Fruit fly (Drosophila melanogaster) whole organism, embryonic: Measurements from ENCODE around the gene ath.
A peak's percentile ranks its signal among the peaks of the same experiment; 100 is the strongest.

Source experiments
- Adf1 ChIP-seq: fragments of 200-800 bp; sonication (Bioruptor generic); IDR thresholded peaks from 2 replicates; pipeline ENCODE4 v1.3.6; 2022; ENCODE audit warnings: missing biosample characterization, missing genetic modification characterization
- BtbVII ChIP-seq: fragments of 200-800 bp; sonication (Bioruptor generic); optimal IDR thresholded peaks from 3 replicates; lab custom pipeline; 2017; ENCODE audit warnings: missing biosample characterization, mild to moderate bottlenecking, missing genetic modification characterization
- CG10147 ChIP-seq: fragments of 200-800 bp; sonication (Bioruptor generic); optimal IDR thresholded peaks from 2 replicates; lab custom pipeline; 2019; ENCODE audit warnings: missing biosample characterization, mild to moderate bottlenecking, missing genetic modification characterization, moderate library complexity
- CG11695 ChIP-seq: fragments of 200-800 bp; sonication (Bioruptor generic); IDR thresholded peaks from 3 replicates; pipeline ENCODE4 v1.3.6; 2022; ENCODE audit warnings: missing biosample characterization, missing genetic modification characterization
- CG12769 ChIP-seq: fragments of 200-800 bp; sonication (Bioruptor generic); optimal IDR thresholded peaks from 2 replicates; lab custom pipeline; 2019; ENCODE audit warnings: missing biosample characterization, mild to moderate bottlenecking, missing genetic modification characterization, moderate library complexity
- CG13424 ChIP-seq: fragments of 200-800 bp; sonication (Bioruptor generic); optimal IDR thresholded peaks from 2 replicates; lab custom pipeline; 2019; ENCODE audit warnings: missing biosample characterization, mild to moderate bottlenecking, missing genetic modification characterization, moderate library complexity
- CG17359 ChIP-seq: fragments of 200-800 bp; sonication (Bioruptor generic); optimal IDR thresholded peaks from 3 replicates; lab custom pipeline; 2018; ENCODE audit warnings: missing biosample characterization, mild to moderate bottlenecking, missing genetic modification characterization, moderate library complexity
- CG17385 ChIP-seq: fragments of 200-800 bp; sonication (Bioruptor generic); optimal IDR thresholded peaks from 3 replicates; lab custom pipeline; 2018; ENCODE audit warnings: missing biosample characterization, mild to moderate bottlenecking, missing genetic modification characterization
- CG1792 ChIP-seq: fragments of 200-800 bp; sonication (Bioruptor generic); optimal IDR thresholded peaks from 2 replicates; lab custom pipeline; 2016; ENCODE audit warnings: missing biosample characterization, missing genetic modification characterization
- CG18262 ChIP-seq: fragments of 200-800 bp; optimal IDR thresholded peaks from 3 replicates; lab custom pipeline; 2019; ENCODE audit warnings: missing biosample characterization, mild to moderate bottlenecking, missing genetic modification characterization, moderate library complexity
- CG1832 ChIP-seq: fragments of 200-800 bp; sonication (Bioruptor generic); optimal IDR thresholded peaks from 2 replicates; lab custom pipeline; 2017; ENCODE audit warnings: missing biosample characterization, mild to moderate bottlenecking, missing genetic modification characterization, inconsistent platforms
- CG18619 ChIP-seq: fragments of 200-800 bp; sonication (Bioruptor generic); optimal IDR thresholded peaks from 3 replicates; lab custom pipeline; 2017; ENCODE audit warnings: missing biosample characterization, mild to moderate bottlenecking, missing genetic modification characterization
- CG2712 ChIP-seq: fragments of 200-800 bp; optimal IDR thresholded peaks from 3 replicates; lab custom pipeline; 2019; ENCODE audit warnings: missing biosample characterization, mild to moderate bottlenecking, missing genetic modification characterization, moderate library complexity
- CG4360 ChIP-seq: fragments of 200-800 bp; sonication (Bioruptor generic); IDR thresholded peaks from 2 replicates; pipeline ENCODE4 v1.3.6; 2022; ENCODE audit warnings: missing biosample characterization, missing genetic modification characterization
- CG43689 ChIP-seq: fragments of 200-800 bp; sonication (Bioruptor generic); IDR thresholded peaks from 2 replicates; pipeline ENCODE4 v1.3.6; 2022; ENCODE audit warnings: missing biosample characterization, missing genetic modification characterization
- CG4617 ChIP-seq: fragments of 200-800 bp; sonication (Bioruptor generic); optimal IDR thresholded peaks from 3 replicates; lab custom pipeline; 2016; ENCODE audit warnings: missing biosample characterization, missing genetic modification characterization, borderline replicate concordance
- CG5180 ChIP-seq: fragments of 200-800 bp; sonication (Bioruptor generic); optimal IDR thresholded peaks from 3 replicates; lab custom pipeline; 2017; ENCODE audit warnings: missing biosample characterization, missing genetic modification characterization, mild to moderate bottlenecking, moderate library complexity, missing genetic modification reagents
- CG5245 ChIP-seq: fragments of 200-800 bp; sonication (Bioruptor generic); optimal IDR thresholded peaks from 3 replicates; lab custom pipeline; 2016; ENCODE audit warnings: missing biosample characterization, missing genetic modification characterization
- CG5953 ChIP-seq: fragments of 200-800 bp; sonication (Bioruptor generic); IDR thresholded peaks from 2 replicates; pipeline ENCODE4 v1.3.6; 2022; ENCODE audit warnings: missing biosample characterization, missing genetic modification characterization
- CG7556 ChIP-seq: fragments of 200-800 bp; sonication (Bioruptor generic); optimal IDR thresholded peaks from 2 replicates; lab custom pipeline; 2017; ENCODE audit warnings: missing biosample characterization, mild to moderate bottlenecking, missing genetic modification characterization
- CG8089 ChIP-seq: fragments of 200-800 bp; sonication (Bioruptor generic); optimal IDR thresholded peaks from 3 replicates; lab custom pipeline; 2016; ENCODE audit warnings: missing biosample characterization, missing genetic modification characterization
- CG8924 ChIP-seq: fragments of 200-800 bp; optimal IDR thresholded peaks from 3 replicates; lab custom pipeline; 2019; ENCODE audit warnings: missing biosample characterization, mild to moderate bottlenecking, missing genetic modification characterization, moderate library complexity
- CG9727 ChIP-seq: fragments of 200-800 bp; sonication (Bioruptor generic); optimal IDR thresholded peaks from 3 replicates; lab custom pipeline; 2017; ENCODE audit warnings: missing biosample characterization, mild to moderate bottlenecking, missing genetic modification characterization
- CHES-1-like ChIP-seq: fragments of 200-800 bp; sonication (Bioruptor generic); optimal IDR thresholded peaks from 2 replicates; lab custom pipeline; 2016; ENCODE audit warnings: missing biosample characterization, missing genetic modification characterization
- Camta ChIP-seq: fragments of 200-800 bp; sonication (Bioruptor generic); optimal IDR thresholded peaks from 2 replicates; lab custom pipeline; 2016; ENCODE audit warnings: missing biosample characterization, missing genetic modification characterization
- CoRest ChIP-seq: fragments of 200-800 bp; sonication (Bioruptor generic); optimal IDR thresholded peaks from 3 replicates; lab custom pipeline; 2018; ENCODE audit warnings: missing biosample characterization, mild to moderate bottlenecking, missing genetic modification characterization, moderate library complexity
- Dip3 ChIP-seq: fragments of 200-800 bp; sonication (Bioruptor generic); optimal IDR thresholded peaks from 3 replicates; lab custom pipeline; 2016; ENCODE audit warnings: missing biosample characterization, missing genetic modification characterization
- Gug ChIP-seq: fragments of 200-800 bp; sonication (Bioruptor generic); IDR thresholded peaks from 4 replicates; pipeline ENCODE4 v1.3.6; 2022; ENCODE audit warnings: missing biosample characterization, missing genetic modification characterization
- HHEX ChIP-seq: fragments of 200-800 bp; sonication (Bioruptor generic); optimal IDR thresholded peaks from 3 replicates; lab custom pipeline; 2017; ENCODE audit warnings: missing biosample characterization, mild to moderate bottlenecking, missing genetic modification characterization, missing genetic modification reagents
- Rfx ChIP-seq: fragments of 200-800 bp; sonication (Bioruptor generic); IDR thresholded peaks from 2 replicates; pipeline ENCODE4 v1.3.6; 2022; ENCODE audit warnings: missing biosample characterization, missing genetic modification characterization
- bsh ChIP-seq, 2 experiments: fragments of 200-800 bp; sonication (Bioruptor generic); optimal IDR thresholded peaks; 2 replicates each; lab custom pipeline; 2017 to 2018; ENCODE audit warnings: mild to moderate bottlenecking in 2 of 2, missing biosample characterization in 2 of 2, missing genetic modification characterization in 2 of 2, moderate library complexity in 1 of 2
- cg ChIP-seq: fragments of 200-800 bp; sonication (Bioruptor generic); optimal IDR thresholded peaks from 3 replicates; lab custom pipeline; 2019; ENCODE audit warnings: missing biosample characterization, mild to moderate bottlenecking, missing genetic modification characterization, moderate library complexity
- chif ChIP-seq, 2 experiments: fragments of 200-800 bp; sonication (Bioruptor generic); optimal IDR thresholded peaks; 3 replicates each; lab custom pipeline; 2016; ENCODE audit warnings: missing biosample characterization in 2 of 2, missing genetic modification characterization in 2 of 2
- esg ChIP-seq: fragments of 200-800 bp; sonication (Bioruptor generic); conservative IDR thresholded peaks from 2 replicates; pipeline ENCODE4 v1.3.6; 2022; ENCODE audit warnings: missing biosample characterization, missing genetic modification characterization
- eve ChIP-seq, 2 experiments: fragments of >200 bp; optimal IDR thresholded peaks; 2 replicates each; lab custom pipeline; 2017; ENCODE audit warnings: missing biosample characterization in 2 of 2, missing genetic modification characterization in 2 of 2
- exex ChIP-seq: fragments of 200-800 bp; sonication (Bioruptor generic); optimal IDR thresholded peaks from 4 replicates; lab custom pipeline; 2018; ENCODE audit warnings: missing biosample characterization, mild to moderate bottlenecking, missing genetic modification characterization, moderate library complexity
- eyg ChIP-seq: fragments of 200-800 bp; sonication (Bioruptor generic); optimal IDR thresholded peaks from 3 replicates; lab custom pipeline; 2016; ENCODE audit warnings: missing biosample characterization, missing genetic modification characterization
- fu2 ChIP-seq: fragments of 200-800 bp; sonication (Bioruptor generic); optimal IDR thresholded peaks from 2 replicates; lab custom pipeline; 2016; ENCODE audit warnings: missing biosample characterization, missing genetic modification characterization
- gem ChIP-seq: fragments of 200-800 bp; sonication (Bioruptor generic); optimal IDR thresholded peaks from 2 replicates; lab custom pipeline; 2019; ENCODE audit warnings: missing biosample characterization, mild to moderate bottlenecking, missing genetic modification characterization, moderate library complexity
- grau ChIP-seq: fragments of 200-800 bp; optimal IDR thresholded peaks from 3 replicates; lab custom pipeline; 2019; ENCODE audit warnings: missing biosample characterization, mild to moderate bottlenecking, missing genetic modification characterization, moderate library complexity
- kah ChIP-seq: fragments of 200-800 bp; sonication (Bioruptor generic); optimal IDR thresholded peaks from 2 replicates; lab custom pipeline; 2018; ENCODE audit warnings: missing biosample characterization, mild to moderate bottlenecking, missing genetic modification characterization
- lilli ChIP-seq: fragments of 200-800 bp; sonication (Bioruptor generic); optimal IDR thresholded peaks from 3 replicates; lab custom pipeline; 2016; ENCODE audit warnings: missing biosample characterization, missing genetic modification characterization
- pan ChIP-seq, 4 experiments: fragments of >200 bp in 3 of 4; fragments of 200-800 bp in 1 of 4; sonication (Bioruptor generic) in 1 of 4; optimal IDR thresholded peaks in 3 of 4; IDR thresholded peaks in 1 of 4; 2 replicates each; pipeline versions ENCODE4 v1.3.6 to Lab custom; 2017 to 2022; ENCODE audit warnings: missing biosample characterization in 2 of 4, missing genetic modification characterization in 2 of 4, mixed read lengths in 1 of 4
- pnt ChIP-seq: fragments of 200-800 bp; sonication (Bioruptor generic); optimal IDR thresholded peaks from 3 replicates; lab custom pipeline; 2016; ENCODE audit warnings: missing biosample characterization, missing genetic modification characterization
- sd ChIP-seq: fragments of 200-800 bp; sonication (Bioruptor generic); optimal IDR thresholded peaks from 3 replicates; lab custom pipeline; 2018; ENCODE audit warnings: missing biosample characterization, mild to moderate bottlenecking, missing genetic modification characterization, moderate library complexity
- sens ChIP-seq: fragments of 200-800 bp; sonication (Bioruptor generic); peaks from one replicate; lab custom pipeline; 2016; ENCODE audit warnings: missing biosample characterization, missing genetic modification characterization
- sna ChIP-seq: fragments of 200-800 bp; sonication (Bioruptor generic); IDR thresholded peaks from 2 replicates; pipeline ENCODE4 v1.3.6; 2022; ENCODE audit warnings: missing biosample characterization, missing genetic modification characterization; ENCODE audit not compliant: partially characterized antibody
- sob ChIP-seq: fragments of 200-800 bp; sonication (Bioruptor generic); IDR thresholded peaks from 2 replicates; pipeline ENCODE4 v1.3.6; 2022; ENCODE audit warnings: missing biosample characterization, missing genetic modification characterization
- toy ChIP-seq: fragments of 200-800 bp; sonication (Bioruptor generic); IDR thresholded peaks from 2 replicates; pipeline ENCODE4 v1.3.6; 2022; ENCODE audit warnings: missing biosample characterization, missing genetic modification characterization
- zf30C ChIP-seq: fragments of 200-800 bp; sonication (Bioruptor generic); optimal IDR thresholded peaks from 3 replicates; lab custom pipeline; 2018; ENCODE audit warnings: missing biosample characterization, mild to moderate bottlenecking, missing genetic modification characterization

Gene ath

DNA sequence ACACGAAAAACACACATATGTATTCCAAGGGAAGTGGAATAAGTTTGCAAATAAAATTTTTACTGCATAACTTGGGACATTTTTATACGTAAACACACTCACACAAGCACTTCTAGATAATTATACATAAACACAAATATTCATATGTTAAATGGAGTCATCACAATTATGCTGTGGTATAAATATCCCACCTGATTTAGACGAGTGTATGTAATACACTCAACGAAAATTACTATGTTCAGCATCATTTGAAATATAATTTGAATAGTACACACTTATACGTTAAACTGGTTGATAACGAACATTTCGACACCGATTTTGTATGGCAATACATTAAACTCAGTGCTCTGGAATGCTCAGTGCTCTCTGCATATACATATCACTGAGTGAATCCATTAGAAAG, 20.1 kb downstream of the ath start (continued):
- TF ChIP-seq CG9727 (GFP tag; lab: Kevin White, UChicago): peak; percentile 19
- peak; percentile 11 for TF ChIP-seq CG1792 (GFP tag; lab: Kevin White, UChicago)
- peak; percentile 62; the same call in 1 of the 2 replicates for TF ChIP-seq Rfx
- TF ChIP-seq sens (GFP tag; lab: Kevin White, UChicago): peak; percentile 82
- peak; percentile 34 for TF ChIP-seq CG17359 (tag; lab: Kevin White, UChicago)
- TF ChIP-seq CG12769 (tag; lab: Kevin White, UChicago): peak; percentile 25
- peak; percentile 34 for TF ChIP-seq lilli (GFP tag; lab: Kevin White, UChicago)
- TF ChIP-seq esg: 0 out of 2 replicates have a peak, but pooled peaks have one; percentile 12
- TF ChIP-seq Adf1 (GFP tag; lab: Robert Waterston, UW): no peak
- no peak for TF ChIP-seq CG43689 (GFP tag; lab: Robert Waterston, UW)
- peak; percentile 91 for TF ChIP-seq zf30C (GFP tag; lab: Kevin White, UChicago)
- TF ChIP-seq CG18262 (tag; lab: Kevin White, UChicago): peak; percentile 11
- 0 out of 2 replicates have a peak, but pooled peaks have one; percentile 9 for TF ChIP-seq sob
- TF ChIP-seq fu2 (GFP tag; lab: Kevin White, UChicago): no peak
- peak; percentile 32 for TF ChIP-seq exex
- TF ChIP-seq CG5180 (GFP tag; lab: Kevin White, UChicago): peak; percentile 18
- TF ChIP-seq toy (GFP tag; lab: Robert Waterston, UW): no peak
- peak; percentile 7 for TF ChIP-seq pnt (GFP tag; lab: Kevin White, UChicago)
- TF ChIP-seq CG5953 (GFP tag; lab: Robert Waterston, UW): no peak
- peak; percentile 27 for TF ChIP-seq Camta
- TF ChIP-seq CG11695 (GFP tag; lab: Robert Waterston, UW): 0 out of 3 replicates have a peak, but pooled peaks have one; percentile 39
- TF ChIP-seq gem: peak; percentile 46
- TF ChIP-seq CG8089 (GFP tag; lab: Kevin White, UChicago): peak; percentile 95
- peak; percentile 9 for TF ChIP-seq CG7556 (GFP tag; lab: Kevin White, UChicago)
- TF ChIP-seq Dip3 (GFP tag; lab: Kevin White, UChicago): no peak
- TF ChIP-seq eyg (GFP tag; lab: Kevin White, UChicago): no peak
- no peak for TF ChIP-seq sna (GFP tag; lab: Robert Waterston, UW)
- TF ChIP-seq bsh (GFP tag; optimal IDR thresholded peaks at IDR 0.05; lab: Kevin White, UChicago): peak in 1 of 2 experiments; percentile 23
- peak; percentile 19 for TF ChIP-seq CHES-1-like (GFP tag; lab: Kevin White, UChicago)
- TF ChIP-seq CG2712: peak; percentile 6
- peak; percentile 5 for TF ChIP-seq CG5245 (GFP tag; lab: Kevin White, UChicago)
- peak; percentile 43 for TF ChIP-seq HHEX
- TF ChIP-seq CG10147 (GFP tag; lab: Kevin White, UChicago): peak; percentile 4
- TF ChIP-seq kah (GFP tag; lab: Kevin White, UChicago): no peak
- no peak for TF ChIP-seq pan (optimal IDR thresholded peaks at IDR 0.05; lab: Kevin White, UChicago)
- TF ChIP-seq pan (GFP tag; optimal IDR thresholded peaks at IDR 0.05 in 1 of 2, IDR thresholded peaks at IDR 0.05 in 1 of 2): no peak
- TF ChIP-seq CG1832 (GFP tag; lab: Kevin White, UChicago): no peak
- TF ChIP-seq Gug: no peak
- peak; percentile 58 for TF ChIP-seq BtbVII (GFP tag; lab: Kevin White, UChicago)
- no peak for TF ChIP-seq CG18619
- TF ChIP-seq CG13424 (tag; lab: Kevin White, UChicago): peak; percentile 6
- peak; percentile 44 for TF ChIP-seq CG8924 (tag; lab: Kevin White, UChicago)
- peak; percentile 19 for TF ChIP-seq CG17385 (GFP tag; lab: Kevin White, UChicago)
- TF ChIP-seq CG4617 (GFP tag; lab: Kevin White, UChicago): peak; percentile 47
- TF ChIP-seq CoRest: peak; percentile 4
- TF ChIP-seq chif (GFP tag; optimal IDR thresholded peaks at IDR 0.05; lab: Kevin White, UChicago): peak in 1 of 2 experiments; percentile 11
- peak; percentile 83 for TF ChIP-seq cg (GFP tag; lab: Kevin White, UChicago)
- peak in 1 of 2 experiments; percentile 87 for TF ChIP-seq eve (GFP tag; optimal IDR thresholded peaks at IDR 0.05; lab: Kevin White, UChicago)
- TF ChIP-seq sd (tag; lab: Kevin White, UChicago): peak; percentile 84
- TF ChIP-seq grau (tag; lab: Kevin White, UChicago): peak; percentile 31
- no peak for TF ChIP-seq CG4360 (GFP tag; lab: Robert Waterston, UW)
